Worm (Caenorhabditis elegans) whole organism, young adult: Measurements from ENCODE around the gene lgc-57.

Experiments
- B0035.1 ChIP-seq: sonication (generic microtip); optimal IDR thresholded peaks from 2 replicates; lab custom pipeline; 2016; ENCODE audit warnings: missing genetic modification characterization, mild to moderate bottlenecking, missing compliant biosample characterization, missing genotype, missing genetic modification reagents
- B0336.3 ChIP-seq: fragments of 200-800 bp; sonication (Bioruptor generic); IDR thresholded peaks from 2 replicates; pipeline ENCODE4 v1.3.6; 2022; ENCODE audit warnings: missing genetic modification characterization, missing compliant biosample characterization
- C06A6.2 ChIP-seq: fragments of 200-800 bp; sonication (Bioruptor generic); conservative IDR thresholded peaks from 2 replicates; pipeline ENCODE4 v1.3.6; 2022; ENCODE audit warnings: missing genetic modification characterization, missing compliant biosample characterization
- C17E4.6 ChIP-seq: fragments of 200-800 bp; sonication (Bioruptor generic); IDR thresholded peaks from 2 replicates; pipeline ENCODE4 v1.3.6; 2022; ENCODE audit warnings: missing genetic modification reagents, missing genetic modification characterization, missing compliant biosample characterization
- D2030.7 ChIP-seq: fragments of 200-800 bp; sonication (Bioruptor generic); IDR thresholded peaks from 2 replicates; pipeline ENCODE4 v1.3.6; 2022; ENCODE audit warnings: missing genetic modification reagents, missing genetic modification characterization, missing compliant biosample characterization
- F33H1.4 ChIP-seq: fragments of 200-800 bp; sonication (Bioruptor generic); IDR thresholded peaks from 2 replicates; pipeline ENCODE4 v1.3.6; 2022; ENCODE audit warnings: missing genetic modification reagents, missing genetic modification characterization, missing compliant biosample characterization
- F37B4.10 ChIP-seq: fragments of 200-800 bp; sonication (Bioruptor generic); IDR thresholded peaks from 2 replicates; pipeline ENCODE4 v1.3.6; 2022; ENCODE audit warnings: missing genetic modification characterization, missing compliant biosample characterization
- F52B5.7 ChIP-seq: sonication (generic microtip); optimal IDR thresholded peaks from 2 replicates; lab custom pipeline; 2016; ENCODE audit warnings: mild to moderate bottlenecking, missing genetic modification characterization, missing compliant biosample characterization
- F57A8.1 ChIP-seq: fragments of 200-800 bp; sonication (Bioruptor generic); optimal IDR thresholded peaks from 2 replicates; lab custom pipeline; 2018; ENCODE audit warnings: mild to moderate bottlenecking, missing genetic modification characterization, moderate library complexity, missing compliant biosample characterization
- Y53G8AR.9 ChIP-seq: fragments of 200-800 bp; sonication (Bioruptor generic); conservative IDR thresholded peaks from 2 replicates; pipeline ENCODE4 v1.3.6; 2022; ENCODE audit warnings: missing genetic modification reagents, missing genetic modification characterization, missing compliant biosample characterization
- Y67H2A.10 ChIP-seq: fragments of 200-800 bp; sonication (Bioruptor generic); conservative IDR thresholded peaks from 2 replicates; pipeline ENCODE4 v1.3.6; 2022; ENCODE audit warnings: missing genetic modification reagents, missing genetic modification characterization, missing compliant biosample characterization
- akir-1 ChIP-seq: fragments of 200-800 bp; sonication (Bioruptor generic); optimal IDR thresholded peaks from 2 replicates; lab custom pipeline; 2018; ENCODE audit warnings: mild to moderate bottlenecking, missing genetic modification characterization, moderate library complexity, missing compliant biosample characterization
- ama-1 ChIP-seq, 3 experiments: fragments of 150-350 bp in 1 of 3; sonication (generic microtip) in 2 of 3; optimal IDR thresholded peaks; 2 replicates each; lab custom pipeline; 2014 to 2018; ENCODE audit warnings: missing biosample characterization in 2 of 3, missing genetic modification characterization in 2 of 3, missing genetic modification reagents in 2 of 3
- aptf-2 ChIP-seq: fragments of 200-800 bp; sonication (Bioruptor generic); conservative IDR thresholded peaks from 2 replicates; pipeline ENCODE4 v1.3.6; 2022; ENCODE audit warnings: missing genetic modification reagents, missing genetic modification characterization, missing compliant biosample characterization
- aptf-3 ChIP-seq: fragments of 200-800 bp; sonication (Bioruptor generic); IDR thresholded peaks from 2 replicates; pipeline ENCODE4 v1.3.6; 2022; ENCODE audit warnings: missing genetic modification characterization, missing compliant biosample characterization
- athp-1 ChIP-seq: sonication (generic microtip); optimal IDR thresholded peaks from 2 replicates; lab custom pipeline; 2017; ENCODE audit warnings: mild to moderate bottlenecking, missing genetic modification characterization, missing compliant biosample characterization
- bed-1 ChIP-seq: fragments of 200-800 bp; sonication (Bioruptor generic); IDR thresholded peaks from 2 replicates; pipeline ENCODE4 v1.3.6; 2022; ENCODE audit warnings: missing genetic modification reagents, missing genetic modification characterization, missing compliant biosample characterization
- ceh-27 ChIP-seq: fragments of 200-800 bp; sonication (Bioruptor generic); optimal IDR thresholded peaks from 2 replicates; lab custom pipeline; 2018; ENCODE audit warnings: mild to moderate bottlenecking, missing genetic modification characterization, moderate library complexity, missing compliant biosample characterization
- ceh-91 ChIP-seq: fragments of 200-800 bp; sonication (Bioruptor generic); IDR thresholded peaks from 2 replicates; pipeline ENCODE4 v1.3.6; 2022; ENCODE audit warnings: missing genetic modification reagents, missing genetic modification characterization, missing compliant biosample characterization
- dox-1 ChIP-seq: fragments of 200-800 bp; sonication (Bioruptor generic); IDR thresholded peaks from 2 replicates; pipeline ENCODE4 v1.3.6; 2022; ENCODE audit warnings: missing genetic modification reagents, missing genetic modification characterization, missing compliant biosample characterization
- dpff-1 ChIP-seq: sonication (generic microtip); optimal IDR thresholded peaks from 2 replicates; lab custom pipeline; 2017; ENCODE audit warnings: mild to moderate bottlenecking, missing genetic modification characterization, missing compliant biosample characterization
- dpl-1 ChIP-seq: fragments of 150-350 bp; optimal IDR thresholded peaks from 2 replicates; lab custom pipeline; 2014; ENCODE audit warnings: missing biosample characterization, missing genetic modification reagents, missing genetic modification characterization
- gei-17 ChIP-seq: fragments of 200-800 bp; sonication (Bioruptor generic); optimal IDR thresholded peaks from 2 replicates; lab custom pipeline; 2018; ENCODE audit warnings: mild to moderate bottlenecking, missing genetic modification characterization, missing compliant biosample characterization
- hlh-12 ChIP-seq: sonication (generic microtip); optimal IDR thresholded peaks from 2 replicates; lab custom pipeline; 2016; ENCODE audit warnings: missing genetic modification characterization, missing compliant biosample characterization
- hlh-26 ChIP-seq: fragments of 200-800 bp; sonication (Bioruptor generic); conservative IDR thresholded peaks from 2 replicates; pipeline ENCODE4 v1.3.6; 2022; ENCODE audit warnings: missing genetic modification reagents, missing genetic modification characterization, missing compliant biosample characterization
- hmg-1.2 ChIP-seq: fragments of 200-800 bp; sonication (Bioruptor generic); IDR thresholded peaks from 2 replicates; pipeline ENCODE4 v1.3.6; 2022; ENCODE audit warnings: missing genetic modification reagents, missing genetic modification characterization, missing compliant biosample characterization
- hsf-1 ChIP-seq: fragments of 200-800 bp; sonication (Bioruptor generic); IDR thresholded peaks from 2 replicates; pipeline ENCODE4 v1.3.6; 2022; ENCODE audit warnings: missing genetic modification reagents, missing genetic modification characterization, missing compliant biosample characterization
- lag-1 ChIP-seq: fragments of 200-800 bp; sonication (Bioruptor generic); IDR thresholded peaks from 2 replicates; pipeline ENCODE4 v1.3.6; 2022; ENCODE audit warnings: missing genetic modification reagents, missing genetic modification characterization, missing compliant biosample characterization
- lin-26 ChIP-seq: fragments of 200-800 bp; sonication (Bioruptor generic); IDR thresholded peaks from 2 replicates; pipeline ENCODE4 v1.3.6; 2022; ENCODE audit warnings: missing genetic modification reagents, missing genetic modification characterization, missing compliant biosample characterization
- lsl-1 ChIP-seq: fragments of 200-800 bp; sonication (Bioruptor generic); optimal IDR thresholded peaks from 2 replicates; lab custom pipeline; 2018; ENCODE audit warnings: mild to moderate bottlenecking, missing genetic modification characterization, moderate library complexity, missing compliant biosample characterization
- madf-3 ChIP-seq: fragments of 200-800 bp; sonication (Bioruptor generic); IDR thresholded peaks from 2 replicates; pipeline ENCODE4 v1.3.6; 2022; ENCODE audit warnings: missing genetic modification reagents, missing genetic modification characterization, missing compliant biosample characterization
- madf-8 ChIP-seq: fragments of 200-800 bp; sonication (Bioruptor generic); conservative IDR thresholded peaks from 2 replicates; pipeline ENCODE4 v1.3.6; 2022; ENCODE audit warnings: missing genetic modification reagents, missing genetic modification characterization, missing compliant biosample characterization
- mes-4 ChIP-seq: sonication (generic microtip); optimal IDR thresholded peaks from 2 replicates; lab custom pipeline; 2016; ENCODE audit warnings: missing genotype, missing genetic modification characterization, missing compliant biosample characterization
- nhr-179 ChIP-seq: sonication (generic microtip); optimal IDR thresholded peaks from 2 replicates; lab custom pipeline; 2016; ENCODE audit warnings: mild to moderate bottlenecking, missing genetic modification characterization, missing compliant biosample characterization
- nhr-90 ChIP-seq: sonication (generic microtip); optimal IDR thresholded peaks from 2 replicates; lab custom pipeline; 2016; ENCODE audit warnings: missing genotype, mild to moderate bottlenecking, missing genetic modification characterization, missing compliant biosample characterization
- pha-4 ChIP-seq: fragments of 150-350 bp; sonication (generic microtip); optimal IDR thresholded peaks from 2 replicates; lab custom pipeline; 2014; ENCODE audit warnings: missing biosample characterization, missing genetic modification reagents, missing genetic modification characterization
- repo-1 ChIP-seq: sonication (generic microtip); optimal IDR thresholded peaks from 2 replicates; lab custom pipeline; 2017; ENCODE audit warnings: mild to moderate bottlenecking, missing genetic modification characterization, missing compliant biosample characterization
- sdz-38 ChIP-seq: sonication (generic microtip); optimal IDR thresholded peaks from 2 replicates; lab custom pipeline; 2016; ENCODE audit warnings: missing genotype, missing genetic modification characterization, missing compliant biosample characterization
- sea-2 ChIP-seq: fragments of 200-800 bp; sonication (Bioruptor generic); IDR thresholded peaks from 2 replicates; pipeline ENCODE4 v1.3.6; 2022; ENCODE audit warnings: missing genetic modification characterization, missing compliant biosample characterization
- snpc-1.3 ChIP-seq: sonication (generic microtip); optimal IDR thresholded peaks from 2 replicates; lab custom pipeline; 2017; ENCODE audit warnings: missing genetic modification characterization, mild to moderate bottlenecking, missing compliant biosample characterization, antibody characterized with exemption, moderate library complexity, missing genotype, missing genetic modification reagents; ENCODE audit not compliant: insufficient read depth
- somi-1 ChIP-seq: fragments of 200-800 bp; sonication (Bioruptor generic); optimal IDR thresholded peaks from 2 replicates; lab custom pipeline; 2018; ENCODE audit warnings: mild to moderate bottlenecking, missing genetic modification characterization, missing compliant biosample characterization
- tbp1 ChIP-seq: fragments of 200-800 bp; sonication (Bioruptor generic); optimal IDR thresholded peaks from 2 replicates; lab custom pipeline; 2018; ENCODE audit warnings: mild to moderate bottlenecking, missing genetic modification characterization, missing compliant biosample characterization
- unc-62 ChIP-seq: fragments of 150-350 bp; optimal IDR thresholded peaks from 2 replicates; lab custom pipeline; 2014; ENCODE audit warnings: missing biosample characterization, missing genetic modification reagents, missing genetic modification characterization
- zim-3 ChIP-seq: sonication (generic microtip); optimal IDR thresholded peaks from 2 replicates; lab custom pipeline; 2017; ENCODE audit warnings: mild to moderate bottlenecking, missing genetic modification characterization, moderate library complexity, missing compliant biosample characterization
- ztf-25 ChIP-seq: fragments of 200-800 bp; sonication (Bioruptor generic); IDR thresholded peaks from 2 replicates; pipeline ENCODE4 v1.3.6; 2022; ENCODE audit warnings: missing genetic modification reagents, missing genetic modification characterization, missing compliant biosample characterization
- ztf-26 ChIP-seq: sonication (generic microtip); optimal IDR thresholded peaks from 2 replicates; lab custom pipeline; 2017; ENCODE audit warnings: missing genetic modification characterization, missing compliant biosample characterization
- ztf-28 ChIP-seq: fragments of 200-800 bp; sonication (Bioruptor generic); IDR thresholded peaks from 2 replicates; pipeline ENCODE4 v1.3.6; 2022; ENCODE audit warnings: missing genetic modification reagents, missing genetic modification characterization, missing compliant biosample characterization
- ztf-6 ChIP-seq: fragments of 200-800 bp; sonication (Bioruptor generic); IDR thresholded peaks from 2 replicates; pipeline ENCODE4 v1.3.6; 2022; ENCODE audit warnings: missing genetic modification reagents, missing genetic modification characterization, missing compliant biosample characterization

The lgc-57 gene

DNA sequence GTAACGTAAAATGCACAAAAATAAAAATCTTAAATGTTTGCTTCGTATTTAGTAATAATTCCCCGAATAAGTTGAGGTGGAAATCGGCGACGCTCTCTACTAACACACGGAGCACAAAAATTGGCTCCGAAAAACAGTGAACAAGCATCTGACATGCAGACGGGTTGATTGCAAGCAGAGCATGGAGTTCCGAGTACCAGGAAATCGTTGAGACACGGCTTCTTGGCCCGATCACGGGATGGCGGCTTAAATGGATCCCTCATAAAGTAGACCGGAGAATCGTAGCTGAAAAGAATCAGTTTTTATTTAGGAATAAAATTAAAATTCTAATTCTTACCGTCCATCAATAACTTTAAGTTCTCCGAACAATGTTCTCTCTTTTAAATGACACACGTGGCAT lies 32.5 kb upstream of the lgc-57 start (continued):
- TF ChIP-seq ceh-27 (GFP tag; lab: Kevin White, UChicago) (no peak), F52B5.7 (tag; lab: Kevin White, UChicago) (no peak), sdz-38 (tag; lab: Kevin White, UChicago) (no peak), ztf-6 (GFP tag; lab: Robert Waterston, UW) (no peak), Y53G8AR.9 (GFP tag; lab: Robert Waterston, UW) (no peak), hlh-26 (GFP tag; lab: Robert Waterston, UW) (no peak), madf-3 (GFP tag; lab: Robert Waterston, UW) (0 out of 2 replicates have a peak, but pooled peaks have one; percentile 2), D2030.7 (GFP tag; lab: Robert Waterston, UW) (0 out of 2 replicates have a peak, but pooled peaks have one; percentile 13), hsf-1 (GFP tag; lab: Robert Waterston, UW) (0 out of 2 replicates have a peak, but pooled peaks have one; percentile 32), C06A6.2 (GFP tag; lab: Robert Waterston, UW) (no peak), repo-1 (tag; lab: Kevin White, UChicago) (no peak), athp-1 (tag; lab: Kevin White, UChicago) (no peak), ztf-28 (no peak), gei-17 (GFP tag; lab: Kevin White, UChicago) (no peak), B0336.3 (GFP tag; lab: Robert Waterston, UW) (no peak), F33H1.4 (GFP tag; lab: Robert Waterston, UW) (peak; percentile 34; the same call in 1 of the 2 replicates), aptf-3 (GFP tag; lab: Robert Waterston, UW) (no peak), F57A8.1 (GFP tag; lab: Kevin White, UChicago) (no peak)

DNA sequence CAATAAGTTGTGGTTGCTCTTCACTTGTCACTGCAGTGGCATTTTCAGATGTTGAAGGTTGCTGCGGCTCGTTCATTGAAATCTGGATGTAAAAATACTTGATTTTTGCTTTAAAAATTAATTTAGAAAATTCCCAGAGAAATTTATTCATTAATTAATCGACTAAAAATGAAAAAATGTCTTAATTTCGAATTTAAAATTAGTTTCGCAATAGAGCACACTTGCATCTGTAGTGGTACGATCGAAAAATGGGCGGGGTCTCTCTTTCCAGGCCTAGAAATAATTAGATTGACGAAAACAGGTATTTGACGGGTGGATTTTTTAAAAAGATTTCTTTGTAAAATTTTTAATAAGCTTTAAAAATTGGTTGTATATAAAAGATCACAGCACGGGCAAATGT lies 32.1 kb upstream of the lgc-57 start, which contains the start of gene D2089.8:
TSS of gene D2089.8 (minus strand) at position 84 of the 400 bp plus-strand sequence.
- no peak for TF ChIP-seq snpc-1.3 (tag; lab: Kevin White, UChicago)
- TF ChIP-seq nhr-90 (tag; lab: Kevin White, UChicago) = no peak
- TF ChIP-seq dpl-1 (GFP tag; lab: Kevin White, UChicago) = peak; percentile 22
- no peak for TF ChIP-seq somi-1 (GFP tag; lab: Kevin White, UChicago)
- no peak for TF ChIP-seq lag-1 (GFP tag; lab: Robert Waterston, UW)
- peak; percentile 45 for TF ChIP-seq F33H1.4 (GFP tag; lab: Robert Waterston, UW)
- TF ChIP-seq ceh-91 (GFP tag; lab: Robert Waterston, UW) = peak; percentile 53
- TF ChIP-seq sea-2 (GFP tag; lab: Robert Waterston, UW) = no peak
- TF ChIP-seq mes-4 (tag; lab: Kevin White, UChicago) = no peak
- no peak for TF ChIP-seq ama-1 (optimal IDR thresholded peaks at IDR 0.05; lab: Kevin White, UChicago)
- no peak for TF ChIP-seq ama-1 (GFP tag; optimal IDR thresholded peaks at IDR 0.05; lab: Kevin White, UChicago)
- TF ChIP-seq pha-4 (tag; lab: Kevin White, UChicago) = no peak
- no peak for TF ChIP-seq dpff-1 (tag; lab: Kevin White, UChicago)
- TF ChIP-seq lsl-1 (GFP tag; lab: Kevin White, UChicago) = peak; percentile 71
- TF ChIP-seq unc-62 (GFP tag; lab: Kevin White, UChicago) = no peak
- no peak for TF ChIP-seq Y67H2A.10
- TF ChIP-seq bed-1 = no peak
- no peak for TF ChIP-seq hlh-12 (tag; lab: Kevin White, UChicago)
- TF ChIP-seq ztf-25 = no peak
- TF ChIP-seq dox-1 (GFP tag; lab: Robert Waterston, UW) = no peak
- 0 out of 2 replicates have a peak, but pooled peaks have one; percentile 23 for TF ChIP-seq D2030.7 (GFP tag; lab: Robert Waterston, UW)
- TF ChIP-seq aptf-3 (GFP tag; lab: Robert Waterston, UW) = no peak
- TF ChIP-seq B0336.3 (GFP tag; lab: Robert Waterston, UW) = no peak
- no peak for TF ChIP-seq C17E4.6
- no peak for TF ChIP-seq lin-26 (GFP tag; lab: Robert Waterston, UW)
- TF ChIP-seq aptf-2 (GFP tag; lab: Robert Waterston, UW) = no peak
- peak; percentile 92 for TF ChIP-seq madf-8
- no peak for TF ChIP-seq ztf-6 (GFP tag; lab: Robert Waterston, UW)
- no peak for TF ChIP-seq ztf-26 (tag; lab: Kevin White, UChicago)
- TF ChIP-seq nhr-179 (tag; lab: Kevin White, UChicago) = no peak
- no peak for TF ChIP-seq akir-1 (GFP tag; lab: Kevin White, UChicago)
- TF ChIP-seq B0035.1 = no peak
- no peak for TF ChIP-seq F37B4.10 (GFP tag; lab: Robert Waterston, UW)
- TF ChIP-seq hmg-1.2 (GFP tag; lab: Robert Waterston, UW) = no peak
- no peak for TF ChIP-seq zim-3 (tag; lab: Kevin White, UChicago)
- no peak for TF ChIP-seq tbp1 (GFP tag; lab: Kevin White, UChicago)
